Worm (Caenorhabditis elegans) whole organism, L1 larva: ENCODE measurements around the gene srz-75.
"Not testable (repeated sequence)": the region's sequence is repeated elsewhere in the genome, so short reads cannot be mapped to it uniquely, and the experiment has no call there.

Experiments
- C16A3.4 ChIP-seq: fragments of 150-350 bp; optimal IDR thresholded peaks from 2 replicates; lab custom pipeline; 2014; ENCODE audit warnings: missing biosample characterization, missing genetic modification characterization
- F16B12.6 ChIP-seq: fragments of 150-350 bp; optimal IDR thresholded peaks from 2 replicates; lab custom pipeline; 2014; ENCODE audit warnings: missing biosample characterization, missing genetic modification characterization
- aly-2 ChIP-seq: fragments of 150-350 bp; optimal IDR thresholded peaks from 2 replicates; lab custom pipeline; 2014; ENCODE audit warnings: missing biosample characterization, missing genetic modification characterization
- blmp-1 ChIP-seq: fragments of 150-350 bp; optimal IDR thresholded peaks from 2 replicates; lab custom pipeline; 2014; ENCODE audit warnings: missing biosample characterization, missing genetic modification characterization
- ceh-82 ChIP-seq, 3 experiments: fragments of 150-350 bp in 1 of 3; sonication (generic microtip) in 2 of 3; optimal IDR thresholded peaks; 2 replicates each; lab custom pipeline; 2014 to 2017; ENCODE audit warnings: missing biosample characterization in 3 of 3, missing genetic modification characterization in 3 of 3
- ceh-88 ChIP-seq: fragments of 200-800 bp; sonication (Bioruptor generic); IDR thresholded peaks from 2 replicates; pipeline ENCODE4 v1.3.6; 2022; ENCODE audit warnings: missing genetic modification characterization, missing compliant biosample characterization
- ceh-90 ChIP-seq: sonication (generic microtip); optimal IDR thresholded peaks from 2 replicates; lab custom pipeline; 2016; ENCODE audit warnings: missing genetic modification characterization, missing compliant biosample characterization
- dpl-1 ChIP-seq, 3 experiments: fragments of 150-350 bp in 2 of 3; sonication (generic microtip) in 1 of 3; optimal IDR thresholded peaks; 2 replicates each; lab custom pipeline; 2014 to 2017; ENCODE audit warnings: missing biosample characterization in 3 of 3, missing genetic modification characterization in 3 of 3, missing genetic modification reagents in 3 of 3
- efl-1 ChIP-seq, 4 experiments: fragments of 150-350 bp; optimal IDR thresholded peaks in 3 of 4; peaks in 1 of 4; 1 replicate in 1 of 4; 2 replicates in 3 of 4; lab custom pipeline; 2014; ENCODE audit warnings: missing biosample characterization in 2 of 4, missing genetic modification characterization in 2 of 4, missing genetic modification reagents in 2 of 4
- elt-3 ChIP-seq, 6 experiments: fragments of 150-350 bp in 1 of 6; sonication (generic microtip); optimal IDR thresholded peaks; 2 replicates each; lab custom pipeline; 2017 to 2018; ENCODE audit warnings: missing biosample characterization in 6 of 6, missing genetic modification characterization in 6 of 6, inconsistent platforms in 1 of 6
- fkh-10 ChIP-seq: sonication (generic microtip); optimal IDR thresholded peaks from 2 replicates; lab custom pipeline; 2017; ENCODE audit warnings: missing biosample characterization, missing genetic modification reagents, missing genetic modification characterization
- fkh-8 ChIP-seq: sonication (generic microtip); optimal IDR thresholded peaks from 2 replicates; lab custom pipeline; 2016; ENCODE audit warnings: mild to moderate bottlenecking, missing genetic modification characterization, missing compliant biosample characterization
- fos-1 ChIP-seq: fragments of 150-350 bp; optimal IDR thresholded peaks from 2 replicates; lab custom pipeline; 2014; ENCODE audit warnings: missing biosample characterization, missing genetic modification characterization
- grh-1 ChIP-seq: fragments of 200-800 bp; sonication (Bioruptor generic); IDR thresholded peaks from 2 replicates; pipeline ENCODE4 v1.3.6; 2022; ENCODE audit warnings: missing genetic modification reagents, missing genetic modification characterization, missing compliant biosample characterization
- hlh-4 ChIP-seq: sonication (generic microtip); optimal IDR thresholded peaks from 2 replicates; lab custom pipeline; 2016; ENCODE audit warnings: mild to moderate bottlenecking, missing genetic modification characterization, missing compliant biosample characterization
- hpl-2 ChIP-seq: fragments of 150-350 bp; optimal IDR thresholded peaks from 2 replicates; lab custom pipeline; 2014; ENCODE audit warnings: missing biosample characterization, missing genetic modification reagents, missing genetic modification characterization
- irx-1 ChIP-seq: sonication (generic microtip); optimal IDR thresholded peaks from 2 replicates; lab custom pipeline; 2016; ENCODE audit warnings: missing genetic modification characterization, missing compliant biosample characterization
- jun-1 ChIP-seq: fragments of 150-350 bp; optimal IDR thresholded peaks from 2 replicates; lab custom pipeline; 2014; ENCODE audit warnings: missing biosample characterization, missing genetic modification reagents, missing genetic modification characterization
- lin-13 ChIP-seq: fragments of 150-350 bp; optimal IDR thresholded peaks from 2 replicates; lab custom pipeline; 2014; ENCODE audit warnings: missing biosample characterization, missing genetic modification reagents, missing genetic modification characterization
- lin-14 ChIP-seq: fragments of 200-800 bp; sonication (Bioruptor generic); optimal IDR thresholded peaks from 2 replicates; lab custom pipeline; 2018; ENCODE audit warnings: mild to moderate bottlenecking, missing genetic modification characterization, moderate library complexity, missing compliant biosample characterization
- lin-35 ChIP-seq, 2 experiments: fragments of 150-350 bp; optimal IDR thresholded peaks; 2 replicates each; lab custom pipeline; 2014; ENCODE audit warnings: missing biosample characterization in 2 of 2, missing genetic modification characterization in 2 of 2, missing genetic modification reagents in 2 of 2
- lin-39 ChIP-seq: fragments of 150-350 bp; optimal IDR thresholded peaks from 2 replicates; lab custom pipeline; 2014; ENCODE audit warnings: missing biosample characterization, missing genetic modification reagents, missing genetic modification characterization
- mdl-1 ChIP-seq, 2 experiments: fragments of 150-350 bp; optimal IDR thresholded peaks; 2 replicates each; lab custom pipeline; 2014 to 2017; ENCODE audit warnings: missing biosample characterization in 2 of 2, missing genetic modification characterization in 2 of 2, inconsistent platforms in 1 of 2
- mef-2 ChIP-seq: fragments of 150-350 bp; optimal IDR thresholded peaks from 2 replicates; lab custom pipeline; 2014; ENCODE audit warnings: missing biosample characterization, missing genetic modification characterization
- nhr-11 ChIP-seq: fragments of 150-350 bp; optimal IDR thresholded peaks from 2 replicates; lab custom pipeline; 2014; ENCODE audit warnings: missing biosample characterization, missing genetic modification characterization
- nhr-20 ChIP-seq: sonication (generic microtip); optimal IDR thresholded peaks from 2 replicates; lab custom pipeline; 2016; ENCODE audit warnings: mild to moderate bottlenecking, missing genetic modification characterization, missing compliant biosample characterization
- nhr-237 ChIP-seq: fragments of 150-350 bp; optimal IDR thresholded peaks from 2 replicates; lab custom pipeline; 2014; ENCODE audit warnings: missing biosample characterization, missing genetic modification characterization
- nhr-47 ChIP-seq: sonication (generic microtip); optimal IDR thresholded peaks from 2 replicates; lab custom pipeline; 2016; ENCODE audit warnings: mild to moderate bottlenecking, missing genetic modification characterization, moderate library complexity, missing compliant biosample characterization
- nhr-84 ChIP-seq: sonication (generic microtip); optimal IDR thresholded peaks from 2 replicates; lab custom pipeline; 2017; ENCODE audit warnings: missing biosample characterization, missing genetic modification characterization
- nhr-90 ChIP-seq: sonication (generic microtip); optimal IDR thresholded peaks from 2 replicates; lab custom pipeline; 2016; ENCODE audit warnings: mild to moderate bottlenecking, missing genetic modification characterization, missing compliant biosample characterization; ENCODE audit not compliant: poor library complexity
- pqm-1 ChIP-seq: sonication (generic microtip); optimal IDR thresholded peaks from 3 replicates; lab custom pipeline; 2017; ENCODE audit warnings: missing biosample characterization, missing genetic modification characterization
- snpc-4 ChIP-seq: fragments of 150-350 bp; optimal IDR thresholded peaks from 2 replicates; lab custom pipeline; 2014; ENCODE audit warnings: missing biosample characterization, missing genetic modification characterization
- sptf-1 ChIP-seq: fragments of 150-350 bp; optimal IDR thresholded peaks from 2 replicates; lab custom pipeline; 2014; ENCODE audit warnings: missing biosample characterization, missing genetic modification characterization
- unc-130 ChIP-seq: fragments of 150-350 bp; optimal IDR thresholded peaks from 2 replicates; lab custom pipeline; 2017; ENCODE audit warnings: missing biosample characterization, missing genetic modification characterization, inconsistent platforms
- unc-98 ChIP-seq: fragments of 200-800 bp; sonication (Bioruptor generic); IDR thresholded peaks from 2 replicates; pipeline ENCODE4 v1.3.6; 2022; ENCODE audit warnings: missing genetic modification characterization, missing compliant biosample characterization
- xbp-1 ChIP-seq: sonication (generic microtip); optimal IDR thresholded peaks from 2 replicates; lab custom pipeline; 2016; ENCODE audit warnings: missing genetic modification characterization, missing compliant biosample characterization
- zag-1 ChIP-seq: fragments of 150-350 bp; optimal IDR thresholded peaks from 2 replicates; lab custom pipeline; 2014; ENCODE audit warnings: missing biosample characterization, missing genetic modification characterization

Gene srz-75

DNA sequence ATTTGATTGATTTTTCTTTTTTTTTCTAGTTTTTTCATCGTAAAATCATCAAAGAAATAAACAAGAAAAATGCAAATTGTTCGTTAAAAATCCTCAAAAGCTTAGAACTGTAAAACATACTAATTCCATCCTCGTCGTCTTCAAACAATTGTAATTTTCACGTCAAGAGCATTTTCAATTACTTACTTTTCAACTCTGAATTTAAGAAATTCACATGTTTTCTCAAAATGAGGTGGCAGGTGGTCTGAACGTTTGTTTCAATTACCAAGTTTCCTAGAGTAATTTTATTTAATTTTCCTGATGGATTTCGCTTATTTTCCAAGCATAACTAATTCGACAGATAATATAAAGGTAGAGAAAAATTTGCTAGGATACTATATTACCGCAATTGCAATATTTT, 32.7 kb upstream of the srz-75 start, which contains the start of gene srz-104:
Gene srz-104, plus strand, starts transcription at position 301 of the 400 bp plus-strand sequence.
- no peak for TF ChIP-seq fkh-8 (tag; lab: Kevin White, UChicago)
- TF ChIP-seq F16B12.6 (tag; lab: Kevin White, UChicago) = no peak
- no peak for TF ChIP-seq lin-14 (GFP tag; lab: Kevin White, UChicago)
- TF ChIP-seq hlh-4 (tag; lab: Kevin White, UChicago) = peak; percentile 11

DNA sequence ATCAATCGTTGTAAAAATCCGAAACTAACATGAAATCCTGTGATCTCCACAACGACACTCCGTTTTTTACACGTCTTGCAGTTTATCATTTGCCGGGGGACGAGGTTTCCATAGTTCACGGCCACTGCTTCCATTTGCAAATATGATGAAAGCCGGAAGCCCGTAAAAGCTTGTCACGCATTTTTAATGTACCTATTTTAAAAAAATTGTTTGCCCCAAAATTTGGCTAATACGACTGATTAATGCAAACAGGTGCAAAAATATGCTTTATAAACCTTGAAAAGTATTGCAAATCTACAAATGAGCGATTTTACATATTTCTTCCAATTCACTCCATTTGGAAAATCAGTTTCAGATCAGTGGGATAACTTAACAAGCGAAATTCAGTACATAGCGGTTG, 30.2 kb upstream of the srz-75 start, which contains the start of gene srz-61:
Gene srz-61, plus strand, starts transcription at position 301 of the 400 bp plus-strand sequence.
- no peak for TF ChIP-seq elt-3 (tag; optimal IDR thresholded peaks at IDR 0.05; lab: Kevin White, UChicago)
- no peak for TF ChIP-seq fos-1 (tag; lab: Kevin White, UChicago)
- no peak for TF ChIP-seq nhr-90 (tag; lab: Kevin White, UChicago)
- TF ChIP-seq ceh-90 (tag; lab: Kevin White, UChicago) = no peak
- TF ChIP-seq jun-1 (tag; lab: Kevin White, UChicago) = no peak
- no peak for TF ChIP-seq snpc-4 (tag; lab: Kevin White, UChicago)
- TF ChIP-seq zag-1 (tag; lab: Kevin White, UChicago) = no peak
- TF ChIP-seq lin-13 (GFP tag; lab: Kevin White, UChicago) = no peak
- TF ChIP-seq ceh-82 (tag; optimal IDR thresholded peaks at IDR 0.05; lab: Kevin White, UChicago) = no peak
- no peak for TF ChIP-seq dpl-1 (GFP tag; optimal IDR thresholded peaks at IDR 0.05; lab: Kevin White, UChicago)
- TF ChIP-seq fkh-10 (GFP tag; lab: Kevin White, UChicago) = no peak
- TF ChIP-seq C16A3.4 = no peak
- no peak for TF ChIP-seq ceh-88 (GFP tag; lab: Robert Waterston, UW)
- no peak for TF ChIP-seq sptf-1 (tag; lab: Kevin White, UChicago)
- TF ChIP-seq, all 84 proteins: peak for 0

DNA sequence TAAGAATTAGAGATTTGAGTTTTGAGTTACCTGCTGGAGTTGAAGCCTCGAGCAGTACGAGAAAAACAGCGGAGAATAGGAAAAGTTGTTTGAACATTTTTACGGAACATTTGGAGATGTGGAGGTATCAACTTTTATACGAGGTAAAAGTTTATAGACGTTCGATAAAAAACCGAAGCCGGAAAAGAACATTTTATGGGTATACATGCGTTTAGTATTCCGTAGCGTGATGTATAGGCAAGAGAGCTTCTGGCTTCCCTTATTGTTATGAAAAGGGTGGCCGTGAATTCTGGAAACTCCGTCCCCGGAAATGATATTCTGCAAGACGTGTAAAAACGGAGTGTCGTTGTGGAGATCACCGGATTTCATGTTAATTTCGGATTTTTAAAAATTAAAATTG, 29.8 kb upstream of the srz-75 start, which contains the start of gene K03D3.5:
Gene K03D3.5, minus strand, starts transcription at position 101 of the 400 bp plus-strand sequence.
- TF ChIP-seq xbp-1 (tag; lab: Kevin White, UChicago) = no peak

DNA sequence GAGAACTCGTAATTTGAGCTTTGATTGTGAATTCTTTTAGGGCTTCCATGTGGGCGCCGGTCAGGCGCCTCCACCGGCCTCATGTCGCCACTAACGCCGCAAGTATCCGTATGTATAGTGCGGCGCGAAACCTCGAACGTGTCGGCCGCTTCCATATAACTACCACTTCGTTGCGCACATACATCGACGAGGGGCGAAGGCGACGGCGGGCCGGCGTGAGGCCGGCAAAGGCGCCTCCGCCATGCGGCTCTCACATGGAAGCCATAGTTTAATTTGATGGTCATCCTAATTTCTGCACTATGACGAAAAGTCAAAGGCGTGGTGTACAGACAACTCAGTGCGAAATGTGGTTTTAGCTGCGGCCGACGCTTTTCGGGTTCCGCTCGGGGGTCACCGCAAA, 19.5 kb upstream of the srz-75 start:
- TF ChIP-seq mdl-1 (tag; optimal IDR thresholded peaks at IDR 0.05; lab: Kevin White, UChicago) (no peak), jun-1 (tag; lab: Kevin White, UChicago) (no peak), ceh-90 (tag; lab: Kevin White, UChicago) (no peak), nhr-11 (no peak), lin-13 (GFP tag; lab: Kevin White, UChicago) (no peak), nhr-237 (tag; lab: Kevin White, UChicago) (no peak), hpl-2 (GFP tag; lab: Kevin White, UChicago) (no peak), unc-98 (GFP tag; lab: Robert Waterston, UW) (no peak), grh-1 (GFP tag; lab: Robert Waterston, UW) (no peak), unc-130 (tag; lab: Kevin White, UChicago) (no peak)

DNA sequence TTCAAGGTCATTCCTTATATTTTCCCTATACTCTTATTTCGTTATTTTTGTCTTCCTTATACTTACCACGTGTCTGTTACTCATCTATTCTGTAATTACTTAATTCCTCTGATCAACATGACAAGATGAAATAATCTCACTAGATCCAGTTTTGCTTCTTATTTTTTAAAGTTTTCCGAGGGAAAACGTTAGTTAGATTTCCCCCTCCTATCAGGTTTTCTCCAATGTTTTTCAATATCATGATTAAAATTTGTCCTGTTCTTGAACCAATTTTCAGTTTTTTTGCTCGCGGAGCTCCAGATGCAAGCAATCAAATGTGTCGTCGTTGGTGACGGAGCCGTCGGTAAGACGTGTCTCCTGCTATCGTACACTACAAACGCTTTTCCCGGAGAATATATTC, 17.3 kb upstream of the srz-75 start, which contains the start of gene rac-2:
Gene rac-2, plus strand, starts transcription at position 301 of the 400 bp plus-strand sequence.
- TF ChIP-seq nhr-20; dpl-1 (GFP tag; optimal IDR thresholded peaks at IDR 0.05; lab: Kevin White, UChicago); blmp-1 (tag; lab: Kevin White, UChicago): not testable (repeated sequence)

DNA sequence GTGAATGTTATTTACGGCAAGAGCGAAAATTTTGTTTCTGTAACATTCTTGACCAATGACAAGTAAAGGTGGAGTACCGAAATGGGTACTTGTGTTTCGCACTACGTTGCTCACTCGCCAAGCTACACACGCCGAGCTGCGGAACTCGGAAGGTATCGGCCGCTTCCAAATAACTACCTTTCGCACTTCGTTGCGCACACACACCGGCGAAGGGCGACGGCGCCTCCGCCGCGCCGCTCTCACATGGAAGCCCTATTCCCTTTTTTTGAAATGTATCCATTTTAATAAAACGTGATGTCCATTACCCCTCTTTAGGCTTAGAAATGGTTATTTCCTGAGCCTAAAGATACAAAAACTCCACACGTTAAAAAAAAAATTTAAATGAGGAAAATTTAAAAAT, 16.3 kb upstream of the srz-75 start:
- no peak for TF ChIP-seq efl-1 (optimal IDR thresholded peaks at IDR 0.05; lab: Kevin White, UChicago)
- no peak for TF ChIP-seq efl-1 (GFP tag; optimal IDR thresholded peaks at IDR 0.05 in 1 of 2; lab: Kevin White, UChicago)

DNA sequence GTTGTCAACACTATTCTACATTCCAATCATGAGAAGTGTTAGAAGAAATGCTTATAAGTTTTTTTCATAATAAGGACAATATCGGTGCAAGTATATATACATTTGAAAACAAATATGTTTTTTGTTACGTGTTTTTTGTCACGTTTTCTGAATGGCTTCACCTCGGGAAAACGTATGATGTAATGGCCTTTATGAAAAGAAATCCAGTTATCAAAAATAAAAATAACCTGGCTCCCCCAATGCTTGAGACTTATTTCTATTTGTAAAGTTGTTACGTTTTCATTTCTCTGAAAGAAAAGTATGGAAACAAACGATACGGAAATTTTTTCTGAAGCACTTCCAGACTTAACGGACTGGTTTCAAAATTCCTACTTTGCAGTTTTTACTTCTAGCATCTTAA, 8.2 kb upstream of the srz-75 start, which contains the start of gene srz-72:
Gene srz-72, plus strand, starts transcription at position 301 of the 400 bp plus-strand sequence.
- TF ChIP-seq fos-1 (tag; lab: Kevin White, UChicago) = no peak
- no peak for TF ChIP-seq aly-2
- TF ChIP-seq snpc-4 (tag; lab: Kevin White, UChicago) = no peak
- TF ChIP-seq pqm-1 (tag; lab: Kevin White, UChicago) = no peak
- no peak for TF ChIP-seq lin-35 (GFP tag; optimal IDR thresholded peaks at IDR 0.05; lab: Kevin White, UChicago)
- no peak for TF ChIP-seq xbp-1 (tag; lab: Kevin White, UChicago)
- TF ChIP-seq lin-39 = no peak
- TF ChIP-seq irx-1 (tag; lab: Kevin White, UChicago) = no peak
- no peak for TF ChIP-seq elt-3 (tag; optimal IDR thresholded peaks at IDR 0.05; lab: Kevin White, UChicago)
- TF ChIP-seq nhr-84 = no peak
- TF ChIP-seq mef-2 (tag; lab: Kevin White, UChicago) = no peak
- TF ChIP-seq nhr-47 (tag; lab: Kevin White, UChicago) = no peak
